Worm (Caenorhabditis elegans): ENCODE measurements around the gene tomm-7.

ce11 chrIII:7891573-7892306 is 32.3 kb downstream of the tomm-7 start, which contains the start of the genes ZK688.5 and fahd-1:
- TF ChIP-seq lsy-2 (tag; optimal IDR thresholded peaks at IDR 0.05) = peak; percentile 56
- peak; percentile 93 for TF ChIP-seq hlh-1 (tag; optimal IDR thresholded peaks at IDR 0.05)
- no peak for TF ChIP-seq nhr-76 (tag; optimal IDR thresholded peaks at IDR 0.05)
- TF ChIP-seq lin-13 (tag; optimal IDR thresholded peaks at IDR 0.05) = peak; percentile 19
- TF ChIP-seq blmp-1 (tag; optimal IDR thresholded peaks at IDR 0.05) = no peak
- TF ChIP-seq nhr-12 (tag; optimal IDR thresholded peaks at IDR 0.05) = no peak
- TF ChIP-seq elt-3 (tag; optimal IDR thresholded peaks at IDR 0.05) = no peak
- TF ChIP-seq unc-62 (GFP tag; optimal IDR thresholded peaks at IDR 0.05) = no peak
- TF ChIP-seq sptf-1 (tag; optimal IDR thresholded peaks at IDR 0.05) = no peak

Data from whole organism, mixed stage, embryonic.